Fruit fly (Drosophila melanogaster) whole organism, embryonic: ENCODE data around the gene CAH6.
A peak's percentile ranks its signal among the peaks of the same experiment; 100 is the strongest.

Experiments used
- ATbp ChIP-seq: fragments of 200-800 bp; sonication (Bioruptor generic); optimal IDR thresholded peaks from 2 replicates; lab custom pipeline; 2017; ENCODE audit warnings: missing biosample characterization, mild to moderate bottlenecking, missing genetic modification characterization, missing genetic modification reagents
- Adf1 ChIP-seq: fragments of 200-800 bp; sonication (Bioruptor generic); IDR thresholded peaks from 2 replicates; pipeline ENCODE4 v1.3.6; 2022; ENCODE audit warnings: missing biosample characterization, missing genetic modification characterization
- CG10147 ChIP-seq: fragments of 200-800 bp; sonication (Bioruptor generic); optimal IDR thresholded peaks from 2 replicates; lab custom pipeline; 2019; ENCODE audit warnings: missing biosample characterization, mild to moderate bottlenecking, missing genetic modification characterization, moderate library complexity
- CG10462 ChIP-seq: fragments of 200-800 bp; sonication (Bioruptor generic); optimal IDR thresholded peaks from 2 replicates; lab custom pipeline; 2016; ENCODE audit warnings: missing biosample characterization, missing genetic modification characterization
- CG10654 ChIP-seq: fragments of 200-800 bp; sonication (Bioruptor generic); optimal IDR thresholded peaks from 2 replicates; lab custom pipeline; 2016; ENCODE audit warnings: missing biosample characterization, missing genetic modification characterization
- CG11093 ChIP-seq: fragments of 200-800 bp; sonication (Bioruptor generic); IDR thresholded peaks from 3 replicates; pipeline ENCODE4 v1.3.6; 2022; ENCODE audit warnings: missing biosample characterization, missing genetic modification characterization
- CG11504 ChIP-seq: fragments of 200-800 bp; sonication (Bioruptor generic); optimal IDR thresholded peaks from 3 replicates; lab custom pipeline; 2019; ENCODE audit warnings: missing biosample characterization, mild to moderate bottlenecking, missing genetic modification characterization, moderate library complexity
- CG11723 ChIP-seq: fragments of 200-800 bp; sonication (Bioruptor generic); optimal IDR thresholded peaks from 2 replicates; lab custom pipeline; 2017; ENCODE audit warnings: missing biosample characterization, mild to moderate bottlenecking, missing genetic modification characterization
- CG13424 ChIP-seq: fragments of 200-800 bp; sonication (Bioruptor generic); optimal IDR thresholded peaks from 2 replicates; lab custom pipeline; 2019; ENCODE audit warnings: missing biosample characterization, mild to moderate bottlenecking, missing genetic modification characterization, moderate library complexity
- CG14860 ChIP-seq: fragments of 200-800 bp; sonication (Bioruptor generic); IDR thresholded peaks from 3 replicates; pipeline ENCODE4 v1.3.6; 2022; ENCODE audit warnings: missing biosample characterization, missing genetic modification characterization; ENCODE audit not compliant: partially characterized antibody
- CG17802 ChIP-seq: fragments of 200-800 bp; sonication (Bioruptor generic); optimal IDR thresholded peaks from 2 replicates; lab custom pipeline; 2018; ENCODE audit warnings: missing biosample characterization, mild to moderate bottlenecking, missing genetic modification characterization, moderate library complexity
- CG17829 ChIP-seq: fragments of 200-800 bp; optimal IDR thresholded peaks from 2 replicates; lab custom pipeline; 2019; ENCODE audit warnings: missing biosample characterization, mild to moderate bottlenecking, missing genetic modification characterization, moderate library complexity
- CG3065 ChIP-seq: fragments of 200-800 bp; sonication (Bioruptor generic); optimal IDR thresholded peaks from 2 replicates; lab custom pipeline; 2016; ENCODE audit warnings: missing biosample characterization, missing genetic modification characterization
- CG31224 ChIP-seq: fragments of 200-800 bp; sonication (Bioruptor generic); IDR thresholded peaks from 2 replicates; pipeline ENCODE4 v1.3.6; 2022; ENCODE audit warnings: missing biosample characterization, missing genetic modification characterization
- CG31388 ChIP-seq: fragments of 200-800 bp; sonication (Bioruptor generic); optimal IDR thresholded peaks from 2 replicates; lab custom pipeline; 2016; ENCODE audit warnings: missing biosample characterization, missing genetic modification characterization
- CG3995 ChIP-seq: fragments of 200-800 bp; sonication (Bioruptor generic); optimal IDR thresholded peaks from 3 replicates; lab custom pipeline; 2016; ENCODE audit warnings: missing biosample characterization, missing genetic modification characterization
- CG4617 ChIP-seq: fragments of 200-800 bp; sonication (Bioruptor generic); optimal IDR thresholded peaks from 3 replicates; lab custom pipeline; 2016; ENCODE audit warnings: missing biosample characterization, missing genetic modification characterization, borderline replicate concordance
- CG6683 ChIP-seq: fragments of 200-800 bp; sonication (Bioruptor generic); optimal IDR thresholded peaks from 2 replicates; lab custom pipeline; 2017; ENCODE audit warnings: missing biosample characterization, mild to moderate bottlenecking, missing genetic modification characterization, missing genetic modification reagents
- CG7556 ChIP-seq: fragments of 200-800 bp; sonication (Bioruptor generic); optimal IDR thresholded peaks from 2 replicates; lab custom pipeline; 2017; ENCODE audit warnings: missing biosample characterization, mild to moderate bottlenecking, missing genetic modification characterization
- CG8089 ChIP-seq: fragments of 200-800 bp; sonication (Bioruptor generic); optimal IDR thresholded peaks from 3 replicates; lab custom pipeline; 2016; ENCODE audit warnings: missing biosample characterization, missing genetic modification characterization
- CG8290 ChIP-seq, 3 experiments: fragments of 200-800 bp; sonication (Bioruptor generic); optimal IDR thresholded peaks; 2 replicates each; lab custom pipeline; 2016 to 2019; ENCODE audit warnings: missing biosample characterization in 3 of 3, missing genetic modification characterization in 3 of 3, mild to moderate bottlenecking in 2 of 3, moderate library complexity in 1 of 3
- Fer1 ChIP-seq: fragments of 200-800 bp; sonication (Bioruptor generic); optimal IDR thresholded peaks from 2 replicates; lab custom pipeline; 2017; ENCODE audit warnings: missing biosample characterization, mild to moderate bottlenecking, missing genetic modification characterization
- NC2β ChIP-seq: fragments of 200-800 bp; sonication (Bioruptor generic); optimal IDR thresholded peaks from 2 replicates; lab custom pipeline; 2016; ENCODE audit warnings: missing biosample characterization, missing genetic modification characterization
- Oli ChIP-seq: fragments of 200-800 bp; sonication (Bioruptor generic); optimal IDR thresholded peaks from 2 replicates; lab custom pipeline; 2018; ENCODE audit warnings: missing biosample characterization, mild to moderate bottlenecking, missing genetic modification characterization, moderate library complexity
- Sox102F ChIP-seq: fragments of 200-800 bp; sonication (Bioruptor generic); optimal IDR thresholded peaks from 2 replicates; lab custom pipeline; 2018; ENCODE audit warnings: missing biosample characterization, mild to moderate bottlenecking, missing genetic modification characterization, moderate library complexity
- Sry-β ChIP-seq: fragments of 200-800 bp; sonication (Bioruptor generic); optimal IDR thresholded peaks from 2 replicates; lab custom pipeline; 2018; ENCODE audit warnings: missing biosample characterization, mild to moderate bottlenecking, missing genetic modification characterization, moderate library complexity
- Taf1 ChIP-seq: fragments of 200-800 bp; sonication (Bioruptor generic); IDR thresholded peaks from 2 replicates; pipeline ENCODE4 v1.3.6; 2022; ENCODE audit warnings: missing biosample characterization, missing genetic modification characterization
- Tbp ChIP-seq: fragments of >200 bp; optimal IDR thresholded peaks from 2 replicates; lab custom pipeline; 2018; ENCODE audit warnings: missing biosample characterization, missing genetic modification characterization
- ac ChIP-seq: fragments of 200-800 bp; sonication (Bioruptor generic); optimal IDR thresholded peaks from 3 replicates; lab custom pipeline; 2017; ENCODE audit warnings: missing biosample characterization, mild to moderate bottlenecking, missing genetic modification characterization
- aop ChIP-seq: fragments of 200-800 bp; sonication (Bioruptor generic); IDR thresholded peaks from 2 replicates; pipeline ENCODE4 v1.3.6; 2022; ENCODE audit warnings: missing biosample characterization, missing genetic modification characterization
- croc ChIP-seq: fragments of 200-800 bp; sonication (Bioruptor generic); conservative IDR thresholded peaks from 3 replicates; pipeline ENCODE4 v1.3.6; 2022; ENCODE audit warnings: missing biosample characterization, missing genetic modification characterization
- crp ChIP-seq, 2 experiments: fragments of 200-800 bp; sonication (Bioruptor generic); optimal IDR thresholded peaks; 2 replicates in 1 of 2; 3 replicates in 1 of 2; lab custom pipeline; 2017; ENCODE audit warnings: missing biosample characterization in 2 of 2, missing genetic modification characterization in 2 of 2, mild to moderate bottlenecking in 1 of 2, moderate library complexity in 1 of 2
- gcm2 ChIP-seq: fragments of 200-800 bp; sonication (Bioruptor generic); optimal IDR thresholded peaks from 2 replicates; lab custom pipeline; 2016; ENCODE audit warnings: missing biosample characterization, missing genetic modification characterization
- gro ChIP-seq: fragments of 200-800 bp; sonication (Bioruptor generic); optimal IDR thresholded peaks from 2 replicates; lab custom pipeline; 2016; ENCODE audit warnings: missing biosample characterization, missing genetic modification characterization
- h ChIP-seq: fragments of >200 bp; optimal IDR thresholded peaks from 2 replicates; lab custom pipeline; 2017
- hkb ChIP-seq, 2 experiments: fragments of 200-800 bp in 1 of 2; fragments of >200 bp in 1 of 2; sonication (Bioruptor generic) in 1 of 2; IDR thresholded peaks in 1 of 2; optimal IDR thresholded peaks in 1 of 2; 2 replicates each; pipeline versions ENCODE4 v1.3.6 to Lab custom; 2017 to 2022; ENCODE audit warnings: missing biosample characterization in 1 of 2, missing genetic modification characterization in 1 of 2
- jigr1 ChIP-seq: fragments of 200-800 bp; sonication (Bioruptor generic); IDR thresholded peaks from 3 replicates; pipeline ENCODE4 v1.3.6; 2022; ENCODE audit warnings: missing biosample characterization, missing genetic modification characterization
- kni ChIP-seq: fragments of 200-800 bp; sonication (Bioruptor generic); optimal IDR thresholded peaks from 3 replicates; lab custom pipeline; 2017; ENCODE audit warnings: mild to moderate bottlenecking, missing biosample characterization, missing genetic modification reagents, missing genetic modification characterization
- mld ChIP-seq: fragments of 200-800 bp; sonication (Bioruptor generic); IDR thresholded peaks from 3 replicates; pipeline ENCODE4 v1.3.6; 2022; ENCODE audit warnings: missing biosample characterization, missing genetic modification characterization; ENCODE audit not compliant: partially characterized antibody
- otp ChIP-seq: fragments of 200-800 bp; sonication (Bioruptor generic); IDR thresholded peaks from 3 replicates; pipeline ENCODE4, ENCODE4 v1.3.6; 2022; ENCODE audit warnings: missing biosample characterization, missing genetic modification characterization
- ro ChIP-seq: fragments of 200-800 bp; sonication (Bioruptor generic); IDR thresholded peaks from 2 replicates; pipeline ENCODE4 v1.3.6; 2022; ENCODE audit warnings: missing biosample characterization, missing genetic modification characterization
- schlank ChIP-seq: fragments of 200-800 bp; sonication (Bioruptor generic); optimal IDR thresholded peaks from 2 replicates; lab custom pipeline; 2018; ENCODE audit warnings: missing biosample characterization, mild to moderate bottlenecking, missing genetic modification characterization
- seq ChIP-seq: fragments of 200-800 bp; sonication (Bioruptor generic); IDR thresholded peaks from 2 replicates; pipeline ENCODE4 v1.3.6; 2022; ENCODE audit warnings: missing biosample characterization, missing genetic modification characterization
- shn ChIP-seq: fragments of 200-800 bp; sonication (Bioruptor generic); optimal IDR thresholded peaks from 3 replicates; lab custom pipeline; 2016; ENCODE audit warnings: missing biosample characterization, missing genetic modification characterization
- sna ChIP-seq: fragments of 200-800 bp; sonication (Bioruptor generic); IDR thresholded peaks from 2 replicates; pipeline ENCODE4 v1.3.6; 2022; ENCODE audit warnings: missing biosample characterization, missing genetic modification characterization; ENCODE audit not compliant: partially characterized antibody
- so ChIP-seq: fragments of 200-800 bp; sonication (Bioruptor generic); IDR thresholded peaks from 3 replicates; pipeline ENCODE4 v1.3.6; 2022; ENCODE audit warnings: missing biosample characterization, missing genetic modification characterization
- sr ChIP-seq: fragments of 200-800 bp; sonication (Bioruptor generic); IDR thresholded peaks from 3 replicates; pipeline ENCODE4 v1.3.6; 2022; ENCODE audit warnings: missing biosample characterization, missing genetic modification characterization
- ssp ChIP-seq: fragments of 200-800 bp; sonication (Bioruptor generic); IDR thresholded peaks from 2 replicates; pipeline ENCODE4 v1.3.6; 2022; ENCODE audit warnings: missing biosample characterization, missing genetic modification characterization
- tio ChIP-seq: fragments of 200-800 bp; sonication (Bioruptor generic); optimal IDR thresholded peaks from 2 replicates; lab custom pipeline; 2017; ENCODE audit warnings: missing biosample characterization, missing genetic modification characterization, inconsistent platforms
- twi ChIP-seq: fragments of 200-800 bp; optimal IDR thresholded peaks from 2 replicates; lab custom pipeline; 2019; ENCODE audit warnings: missing biosample characterization, mild to moderate bottlenecking, missing genetic modification characterization, moderate library complexity
- zen ChIP-seq: fragments of 200-800 bp; sonication (Bioruptor generic); optimal IDR thresholded peaks from 3 replicates; lab custom pipeline; 2018; ENCODE audit warnings: missing biosample characterization, mild to moderate bottlenecking, missing genetic modification characterization, moderate library complexity

Gene CAH6

dm6 chr3R:31254808-31255207, 2.6 kb upstream of the CAH6 start, which contains the start of the genes CG1750 and spn-F (continued):
- no peak for TF ChIP-seq ac (GFP tag; lab: Kevin White, UChicago)
- TF ChIP-seq aop (GFP tag; lab: Robert Waterston, UW), result no peak
- no peak for TF ChIP-seq Taf1 (GFP tag; lab: Robert Waterston, UW)
- TF ChIP-seq mld, result 0 out of 3 replicates have a peak, but pooled peaks have one; percentile 22
- no peak for TF ChIP-seq CG8089 (GFP tag; lab: Kevin White, UChicago)
- peak; percentile 85 for TF ChIP-seq sna (GFP tag; lab: Robert Waterston, UW)
- TF ChIP-seq CG31388 (GFP tag; lab: Kevin White, UChicago), result no peak
- TF ChIP-seq gro, result peak; percentile 5
- no peak for TF ChIP-seq twi
- TF ChIP-seq sr, result no peak
- peak; percentile 64 for TF ChIP-seq CG4617 (GFP tag; lab: Kevin White, UChicago)
- no peak for TF ChIP-seq Sox102F (GFP tag; lab: Kevin White, UChicago)
- no peak for TF ChIP-seq zen (tag; lab: Kevin White, UChicago)
- no peak for TF ChIP-seq hkb (optimal IDR thresholded peaks at IDR 0.05; lab: Kevin White, UChicago)
- no peak for TF ChIP-seq hkb (GFP tag; IDR thresholded peaks at IDR 0.05; lab: Robert Waterston, UW)
- TF ChIP-seq CG10147, result no peak
- no peak for TF ChIP-seq CG11723 (GFP tag; lab: Kevin White, UChicago)
- no peak for TF ChIP-seq NC2β (GFP tag; lab: Kevin White, UChicago)
- no peak for TF ChIP-seq Tbp (GFP tag; lab: Kevin White, UChicago)
- TF ChIP-seq CG17829 (tag; lab: Kevin White, UChicago), result peak; percentile 28
- no peak for TF ChIP-seq CG6683 (GFP tag; lab: Kevin White, UChicago)
- no peak for TF ChIP-seq CG11504 (tag; lab: Kevin White, UChicago)
- TF ChIP-seq crp (GFP tag; optimal IDR thresholded peaks at IDR 0.05; lab: Kevin White, UChicago), result peak; percentile 81 to 95
- TF ChIP-seq otp (GFP tag; lab: Robert Waterston, UW), result no peak
- TF ChIP-seq CG17802 (tag; lab: Kevin White, UChicago), result no peak
- no peak for TF ChIP-seq CG31224
- no peak for TF ChIP-seq tio
- no peak for TF ChIP-seq shn (GFP tag; lab: Kevin White, UChicago)
- peak; percentile 28 for TF ChIP-seq Sry-β (GFP tag; lab: Kevin White, UChicago)
- TF ChIP-seq Oli (tag; lab: Kevin White, UChicago), result no peak
- TF ChIP-seq gcm2, result no peak
- no peak for TF ChIP-seq schlank (tag; lab: Kevin White, UChicago)
- no peak for TF ChIP-seq CG8290 (GFP tag; optimal IDR thresholded peaks at IDR 0.05; lab: Kevin White, UChicago)
- TF ChIP-seq CG8290 (tag; optimal IDR thresholded peaks at IDR 0.05; lab: Kevin White, UChicago), result no peak
- TF ChIP-seq CG10462 (GFP tag; lab: Kevin White, UChicago), result no peak
- TF ChIP-seq Fer1 (GFP tag; lab: Kevin White, UChicago), result no peak
- peak; percentile 49; the same call in 2 of the 3 replicates for TF ChIP-seq CG14860 (GFP tag; lab: Robert Waterston, UW)
- TF ChIP-seq CG3995 (GFP tag; lab: Kevin White, UChicago), result peak; percentile 84
- TF ChIP-seq CG3065 (GFP tag; lab: Kevin White, UChicago), result no peak
- no peak for TF ChIP-seq croc (GFP tag; lab: Robert Waterston, UW)
- TF ChIP-seq h (lab: Kevin White, UChicago), result no peak
- TF ChIP-seq kni, result no peak
- TF ChIP-seq CG10654 (GFP tag; lab: Kevin White, UChicago), result no peak
- TF ChIP-seq jigr1 (GFP tag; lab: Robert Waterston, UW), result no peak
- no peak for TF ChIP-seq so
- TF ChIP-seq Adf1 (GFP tag; lab: Robert Waterston, UW), result no peak
- TF ChIP-seq ATbp (GFP tag; lab: Kevin White, UChicago), result no peak
- no peak for TF ChIP-seq CG7556 (GFP tag; lab: Kevin White, UChicago)
- peak; percentile 20 for TF ChIP-seq CG13424 (tag; lab: Kevin White, UChicago)
- no peak for TF ChIP-seq seq (GFP tag; lab: Robert Waterston, UW)
- no peak for TF ChIP-seq CG11093
- no peak for TF ChIP-seq ro (GFP tag; lab: Robert Waterston, UW)
- no peak for TF ChIP-seq ssp
